Fruit fly (Drosophila melanogaster) whole organism, embryonic: ENCODE results near the gene eEF1alpha2.

Experiments used
- Ada2b ChIP-seq: fragments of 200-800 bp; sonication (Bioruptor generic); IDR thresholded peaks from 2 replicates; pipeline ENCODE4 v1.3.6; 2022; ENCODE audit warnings: missing biosample characterization, missing genetic modification characterization
- Atf3 ChIP-seq: fragments of 200-800 bp; sonication (Bioruptor generic); optimal IDR thresholded peaks from 3 replicates; lab custom pipeline; 2016; ENCODE audit warnings: missing biosample characterization, missing genetic modification characterization
- B-H1 ChIP-seq: fragments of 200-800 bp; sonication (Bioruptor generic); IDR thresholded peaks from 3 replicates; pipeline ENCODE4 v1.3.6; 2022; ENCODE audit warnings: missing biosample characterization, missing genetic modification characterization
- Blimp-1 ChIP-seq: fragments of 200-800 bp; sonication (Bioruptor generic); optimal IDR thresholded peaks from 3 replicates; lab custom pipeline; 2018; ENCODE audit warnings: missing biosample characterization, missing genetic modification characterization, mild to moderate bottlenecking, moderate library complexity, missing genetic modification reagents
- CG11504 ChIP-seq: fragments of 200-800 bp; sonication (Bioruptor generic); optimal IDR thresholded peaks from 3 replicates; lab custom pipeline; 2019; ENCODE audit warnings: missing biosample characterization, mild to moderate bottlenecking, missing genetic modification characterization, moderate library complexity
- CG12071 ChIP-seq: fragments of 200-800 bp; sonication (Bioruptor generic); optimal IDR thresholded peaks from 3 replicates; lab custom pipeline; 2018; ENCODE audit warnings: missing biosample characterization, mild to moderate bottlenecking, missing genetic modification characterization
- CG12155 ChIP-seq: fragments of 200-800 bp; sonication (Bioruptor generic); optimal IDR thresholded peaks from 3 replicates; lab custom pipeline; 2016; ENCODE audit warnings: missing biosample characterization, missing genetic modification characterization
- CG12769 ChIP-seq: fragments of 200-800 bp; sonication (Bioruptor generic); optimal IDR thresholded peaks from 2 replicates; lab custom pipeline; 2019; ENCODE audit warnings: missing biosample characterization, mild to moderate bottlenecking, missing genetic modification characterization, moderate library complexity
- CG13424 ChIP-seq: fragments of 200-800 bp; sonication (Bioruptor generic); optimal IDR thresholded peaks from 2 replicates; lab custom pipeline; 2019; ENCODE audit warnings: missing biosample characterization, mild to moderate bottlenecking, missing genetic modification characterization, moderate library complexity
- CG1529 ChIP-seq: fragments of 200-800 bp; sonication (Bioruptor generic); optimal IDR thresholded peaks from 3 replicates; lab custom pipeline; 2018; ENCODE audit warnings: missing biosample characterization, missing genetic modification characterization
- CG18476 ChIP-seq: fragments of 200-800 bp; sonication (Bioruptor generic); optimal IDR thresholded peaks from 2 replicates; lab custom pipeline; 2016; ENCODE audit warnings: missing biosample characterization, mild to moderate bottlenecking, missing genetic modification characterization
- CG30431 ChIP-seq: fragments of 200-800 bp; sonication (Bioruptor generic); optimal IDR thresholded peaks from 2 replicates; lab custom pipeline; 2017; ENCODE audit warnings: missing biosample characterization, missing genetic modification characterization
- CG3065 ChIP-seq: fragments of 200-800 bp; sonication (Bioruptor generic); optimal IDR thresholded peaks from 2 replicates; lab custom pipeline; 2016; ENCODE audit warnings: missing biosample characterization, missing genetic modification characterization
- CG34422 ChIP-seq: fragments of 200-800 bp; sonication (Bioruptor generic); IDR thresholded peaks from 3 replicates; pipeline ENCODE4 v1.3.6; 2022; ENCODE audit warnings: missing biosample characterization, missing genetic modification characterization
- CG4820 ChIP-seq: fragments of 200-800 bp; sonication (Bioruptor generic); optimal IDR thresholded peaks from 3 replicates; lab custom pipeline; 2016; ENCODE audit warnings: missing biosample characterization, missing genetic modification characterization
- CG6254 ChIP-seq: fragments of 200-800 bp; sonication (Bioruptor generic); optimal IDR thresholded peaks from 3 replicates; lab custom pipeline; 2017; ENCODE audit warnings: mild to moderate bottlenecking, missing biosample characterization, missing genetic modification reagents, missing genetic modification characterization
- CG6813 ChIP-seq: fragments of 200-800 bp; sonication (Bioruptor generic); optimal IDR thresholded peaks from 2 replicates; lab custom pipeline; 2017; ENCODE audit warnings: missing biosample characterization, missing genetic modification characterization, mild to moderate bottlenecking, moderate library complexity, missing genetic modification reagents
- CG6854 ChIP-seq: fragments of 200-800 bp; sonication (Bioruptor generic); optimal IDR thresholded peaks from 3 replicates; lab custom pipeline; 2017; ENCODE audit warnings: missing biosample characterization, mild to moderate bottlenecking, missing genetic modification characterization
- CG9609 ChIP-seq: fragments of 200-800 bp; sonication (Bioruptor generic); optimal IDR thresholded peaks from 3 replicates; lab custom pipeline; 2016; ENCODE audit warnings: missing biosample characterization, missing genetic modification characterization
- CG9727 ChIP-seq: fragments of 200-800 bp; sonication (Bioruptor generic); optimal IDR thresholded peaks from 3 replicates; lab custom pipeline; 2017; ENCODE audit warnings: missing biosample characterization, mild to moderate bottlenecking, missing genetic modification characterization
- CG9797 ChIP-seq: fragments of 200-800 bp; sonication (Bioruptor generic); optimal IDR thresholded peaks from 3 replicates; lab custom pipeline; 2018; ENCODE audit warnings: missing biosample characterization, mild to moderate bottlenecking, missing genetic modification characterization
- Deaf1 ChIP-seq: fragments of 200-800 bp; optimal IDR thresholded peaks from 3 replicates; lab custom pipeline; 2019; ENCODE audit warnings: missing biosample characterization, mild to moderate bottlenecking, missing genetic modification characterization, moderate library complexity
- Ets97D ChIP-seq: fragments of 200-800 bp; sonication (Bioruptor generic); optimal IDR thresholded peaks from 3 replicates; lab custom pipeline; 2016; ENCODE audit warnings: missing biosample characterization, missing genetic modification characterization
- Fer3 ChIP-seq: fragments of 200-800 bp; sonication (Bioruptor generic); optimal IDR thresholded peaks from 2 replicates; lab custom pipeline; 2018; ENCODE audit warnings: missing biosample characterization, mild to moderate bottlenecking, missing genetic modification characterization, moderate library complexity
- HLH4C ChIP-seq: fragments of 200-800 bp; sonication (Bioruptor generic); IDR thresholded peaks from 3 replicates; pipeline ENCODE4 v1.3.6; 2022; ENCODE audit warnings: missing biosample characterization, missing genetic modification characterization; ENCODE audit not compliant: partially characterized antibody
- HmgZ ChIP-seq: fragments of 200-800 bp; sonication (Bioruptor generic); optimal IDR thresholded peaks from 2 replicates; lab custom pipeline; 2018; ENCODE audit warnings: missing biosample characterization, mild to moderate bottlenecking, missing genetic modification characterization
- Hr51 ChIP-seq, 2 experiments: fragments of 200-800 bp; sonication (Bioruptor generic); optimal IDR thresholded peaks; 2 replicates in 1 of 2; 3 replicates in 1 of 2; lab custom pipeline; 2016 to 2018; ENCODE audit warnings: missing biosample characterization in 2 of 2, missing genetic modification characterization in 2 of 2, mild to moderate bottlenecking in 1 of 2, moderate library complexity in 1 of 2
- Lhr ChIP-seq: fragments of 200-800 bp; sonication (Bioruptor generic); optimal IDR thresholded peaks from 3 replicates; lab custom pipeline; 2017; ENCODE audit warnings: mild to moderate bottlenecking, missing biosample characterization, missing genetic modification reagents, missing genetic modification characterization
- Poxn ChIP-seq: fragments of 200-800 bp; sonication (Bioruptor generic); IDR thresholded peaks from 2 replicates; pipeline ENCODE4 v1.3.6; 2022; ENCODE audit warnings: missing biosample characterization, missing genetic modification characterization
- Sox102F ChIP-seq: fragments of 200-800 bp; sonication (Bioruptor generic); optimal IDR thresholded peaks from 2 replicates; lab custom pipeline; 2018; ENCODE audit warnings: missing biosample characterization, mild to moderate bottlenecking, missing genetic modification characterization, moderate library complexity
- ab ChIP-seq: fragments of 200-800 bp; sonication (Bioruptor generic); optimal IDR thresholded peaks from 2 replicates; lab custom pipeline; 2016; ENCODE audit warnings: missing biosample characterization, missing genetic modification characterization
- bab2 ChIP-seq: fragments of 200-800 bp; sonication (Bioruptor generic); optimal IDR thresholded peaks from 2 replicates; lab custom pipeline; 2016; ENCODE audit warnings: missing biosample characterization, missing genetic modification characterization
- bcd ChIP-seq: fragments of 200-800 bp; sonication (Bioruptor generic); optimal IDR thresholded peaks from 2 replicates; lab custom pipeline; 2017; ENCODE audit warnings: missing biosample characterization, mild to moderate bottlenecking, missing genetic modification characterization
- cas ChIP-seq: fragments of 200-800 bp; sonication (Bioruptor generic); IDR thresholded peaks from 2 replicates; pipeline ENCODE4 v1.3.6; 2022; ENCODE audit warnings: missing biosample characterization, missing genetic modification characterization
- gem ChIP-seq: fragments of 200-800 bp; sonication (Bioruptor generic); optimal IDR thresholded peaks from 2 replicates; lab custom pipeline; 2019; ENCODE audit warnings: missing biosample characterization, mild to moderate bottlenecking, missing genetic modification characterization, moderate library complexity
- gro ChIP-seq: fragments of 200-800 bp; sonication (Bioruptor generic); optimal IDR thresholded peaks from 2 replicates; lab custom pipeline; 2016; ENCODE audit warnings: missing biosample characterization, missing genetic modification characterization
- hbn ChIP-seq: fragments of 200-800 bp; sonication (Bioruptor generic); IDR thresholded peaks from 2 replicates; pipeline ENCODE4 v1.3.6; 2022; ENCODE audit warnings: missing biosample characterization, missing genetic modification characterization; ENCODE audit not compliant: partially characterized antibody
- ind ChIP-seq: fragments of 200-800 bp; sonication (Bioruptor generic); optimal IDR thresholded peaks from 3 replicates; lab custom pipeline; 2016; ENCODE audit warnings: missing biosample characterization, missing genetic modification characterization
- klu ChIP-seq: fragments of 200-800 bp; sonication (Bioruptor generic); IDR thresholded peaks from 2 replicates; pipeline ENCODE4 v1.3.6; 2022; ENCODE audit warnings: missing biosample characterization, missing genetic modification characterization
- kni ChIP-seq: fragments of 200-800 bp; sonication (Bioruptor generic); optimal IDR thresholded peaks from 3 replicates; lab custom pipeline; 2017; ENCODE audit warnings: mild to moderate bottlenecking, missing biosample characterization, missing genetic modification reagents, missing genetic modification characterization
- nerfin-1 ChIP-seq: fragments of 200-800 bp; sonication (Bioruptor generic); optimal IDR thresholded peaks from 3 replicates; lab custom pipeline; 2019; ENCODE audit warnings: missing biosample characterization, mild to moderate bottlenecking, missing genetic modification characterization, moderate library complexity
- odd ChIP-seq: fragments of 200-800 bp; sonication (Bioruptor generic); optimal IDR thresholded peaks from 2 replicates; lab custom pipeline; 2017; ENCODE audit warnings: missing biosample characterization, mild to moderate bottlenecking, missing genetic modification characterization
- pum ChIP-seq: fragments of 200-800 bp; sonication (Bioruptor generic); optimal IDR thresholded peaks from 2 replicates; lab custom pipeline; 2016; ENCODE audit warnings: missing biosample characterization, missing genetic modification characterization
- ranshi ChIP-seq: fragments of 200-800 bp; sonication (Bioruptor generic); IDR thresholded peaks from 2 replicates; pipeline ENCODE4 v1.3.6; 2022; ENCODE audit warnings: missing biosample characterization, missing genetic modification characterization
- shn ChIP-seq: fragments of 200-800 bp; sonication (Bioruptor generic); optimal IDR thresholded peaks from 3 replicates; lab custom pipeline; 2016; ENCODE audit warnings: missing biosample characterization, missing genetic modification characterization
- sima ChIP-seq: fragments of 200-800 bp; sonication (Bioruptor generic); optimal IDR thresholded peaks from 2 replicates; lab custom pipeline; 2016; ENCODE audit warnings: missing biosample characterization, missing genetic modification characterization
- slp2 ChIP-seq: fragments of 200-800 bp; sonication (Bioruptor generic); optimal IDR thresholded peaks from 2 replicates; lab custom pipeline; 2016; ENCODE audit warnings: missing biosample characterization, missing genetic modification characterization
- sqz ChIP-seq: fragments of 200-800 bp; sonication (Bioruptor generic); optimal IDR thresholded peaks from 3 replicates; lab custom pipeline; 2018; ENCODE audit warnings: missing biosample characterization, mild to moderate bottlenecking, missing genetic modification characterization
- tup ChIP-seq: fragments of 200-800 bp; sonication (Bioruptor generic); optimal IDR thresholded peaks from 2 replicates; lab custom pipeline; 2016; ENCODE audit warnings: missing biosample characterization, mild to moderate bottlenecking, missing genetic modification characterization, moderate library complexity
- zen ChIP-seq: fragments of 200-800 bp; sonication (Bioruptor generic); optimal IDR thresholded peaks from 3 replicates; lab custom pipeline; 2018; ENCODE audit warnings: missing biosample characterization, mild to moderate bottlenecking, missing genetic modification characterization, moderate library complexity

The eEF1alpha2 gene

dm6 chr3R:31744044-31744652 lies 5.9 kb downstream of the eEF1alpha2 start, which contains the start of gene CG1896 (continued):
- TF ChIP-seq CG6854 (no peak), odd (GFP tag; lab: Kevin White, UChicago) (no peak), gem (tag; lab: Kevin White, UChicago) (peak; percentile 63), sqz (GFP tag; lab: Kevin White, UChicago) (no peak), klu (GFP tag; lab: Robert Waterston, UW) (no peak), gro (GFP tag; lab: Kevin White, UChicago) (no peak), Atf3 (GFP tag; lab: Kevin White, UChicago) (no peak), CG9727 (GFP tag; lab: Kevin White, UChicago) (peak; percentile 55), CG18476 (peak; percentile 46), zen (no peak), cas (GFP tag; lab: Robert Waterston, UW) (0 out of 2 replicates have a peak, but pooled peaks have one; percentile 12), ranshi (GFP tag; lab: Robert Waterston, UW) (peak; percentile 48), Lhr (GFP tag; lab: Kevin White, UChicago) (no peak), tup (GFP tag; lab: Kevin White, UChicago) (peak; percentile 2), HLH4C (no peak), CG6254 (GFP tag; lab: Kevin White, UChicago) (peak; percentile 30), sima (GFP tag; lab: Kevin White, UChicago) (no peak), CG9609 (GFP tag; lab: Kevin White, UChicago) (no peak), nerfin-1 (peak; percentile 21), Ada2b (0 out of 2 replicates have a peak, but pooled peaks have one; percentile 32), shn (GFP tag; lab: Kevin White, UChicago) (no peak), Sox102F (GFP tag; lab: Kevin White, UChicago) (no peak), Fer3 (tag; lab: Kevin White, UChicago) (peak; percentile 30), Hr51 (GFP tag; optimal IDR thresholded peaks at IDR 0.05; lab: Kevin White, UChicago) (peak in 1 of 2 experiments; percentile 30), HmgZ (tag; lab: Kevin White, UChicago) (peak; percentile 15), Blimp-1 (GFP tag; lab: Kevin White, UChicago) (no peak), Poxn (GFP tag; lab: Robert Waterston, UW) (no peak), Ets97D (GFP tag; lab: Kevin White, UChicago) (no peak), CG34422 (GFP tag; lab: Robert Waterston, UW) (peak; percentile 42; the same call in 1 of the 3 replicates), CG11504 (tag; lab: Kevin White, UChicago) (no peak), slp2 (GFP tag; lab: Kevin White, UChicago) (no peak), hbn (no peak), Deaf1 (tag; lab: Kevin White, UChicago) (peak; percentile 2), CG12071 (no peak), CG12769 (tag; lab: Kevin White, UChicago) (no peak), bab2 (GFP tag; lab: Kevin White, UChicago) (no peak), CG3065 (GFP tag; lab: Kevin White, UChicago) (no peak), CG12155 (GFP tag; lab: Kevin White, UChicago) (peak; percentile 38), bcd (peak; percentile 7), pum (GFP tag; lab: Kevin White, UChicago) (no peak), CG4820 (GFP tag; lab: Kevin White, UChicago) (peak; percentile 5), CG6813 (GFP tag; lab: Kevin White, UChicago) (peak; percentile 27), B-H1 (GFP tag; lab: Robert Waterston, UW) (peak; percentile 36; the same call in 1 of the 3 replicates), ind (GFP tag; lab: Kevin White, UChicago) (peak; percentile 29), CG9797 (GFP tag; lab: Kevin White, UChicago) (no peak), CG1529 (GFP tag; lab: Kevin White, UChicago) (no peak), kni (GFP tag; lab: Kevin White, UChicago) (no peak), ab (GFP tag; lab: Kevin White, UChicago) (no peak), CG13424 (tag; lab: Kevin White, UChicago) (peak; percentile 24), CG30431 (GFP tag; lab: Kevin White, UChicago) (no peak)
